Worm (Caenorhabditis elegans): ENCODE measurements around the gene nlp-23.

The nlp-23 gene

ce11 chrX:2368042-2368814 lies 25.5 kb upstream of the nlp-23 start (continued):
- TF ChIP-seq hlh-30 (tag; optimal IDR thresholded peaks at IDR 0.05; ENCODE audit: insufficient read depth) = no peak
- TF ChIP-seq mdt-29 (GFP tag; IDR thresholded peaks at IDR 0.05) = no peak
- no peak for TF ChIP-seq hif-1 (tag; optimal IDR thresholded peaks at IDR 0.05)
- peak; percentile 32 for TF ChIP-seq hlh-11 (tag; optimal IDR thresholded peaks at IDR 0.05)
- no peak for TF ChIP-seq zip-2 (tag; optimal IDR thresholded peaks at IDR 0.05)
- no peak for TF ChIP-seq nhr-102 (tag; optimal IDR thresholded peaks at IDR 0.05)
- no peak for TF ChIP-seq F49E8.2 (tag; optimal IDR thresholded peaks at IDR 0.05; ENCODE audit: borderline replicate concordance)
- no peak for TF ChIP-seq ZK546.5 (tag; optimal IDR thresholded peaks at IDR 0.05)
- peak; percentile 24 for TF ChIP-seq mxl-3 (GFP tag; optimal IDR thresholded peaks at IDR 0.05)
- no peak for TF ChIP-seq nhr-42 (GFP tag; IDR thresholded peaks at IDR 0.05)
- no peak for TF ChIP-seq nhr-77 (tag; optimal IDR thresholded peaks at IDR 0.05)
- peak; percentile 30 for TF ChIP-seq dve-1 (tag; optimal IDR thresholded peaks at IDR 0.05; ENCODE audit: insufficient read depth)
- TF ChIP-seq skn-1 (tag; optimal IDR thresholded peaks at IDR 0.05) = no peak
- TF ChIP-seq unc-130 (GFP tag; optimal IDR thresholded peaks at IDR 0.05) = no peak
- no peak for TF ChIP-seq sdz-12 (GFP tag; optimal IDR thresholded peaks at IDR 0.05)

- TF ChIP-seq hlh-11 (tag; optimal IDR thresholded peaks at IDR 0.05) = no peak
- no peak for TF ChIP-seq lsy-2 (tag; optimal IDR thresholded peaks at IDR 0.05)
- TF ChIP-seq mep-1 (tag; optimal IDR thresholded peaks at IDR 0.05) = no peak
- no peak for TF ChIP-seq fos-1 (tag; optimal IDR thresholded peaks at IDR 0.05)
- no peak for TF ChIP-seq snpc-1.2 (GFP tag; IDR thresholded peaks at IDR 0.05)
- no peak for TF ChIP-seq lin-38 (GFP tag; IDR thresholded peaks at IDR 0.05)
- TF ChIP-seq rbr-2 (tag; optimal IDR thresholded peaks at IDR 0.05) = no peak
- no peak for TF ChIP-seq F26F4.8 (GFP tag; conservative IDR thresholded peaks at IDR 0.05)
- TF ChIP-seq nhr-28 (tag; optimal IDR thresholded peaks at IDR 0.05) = no peak
- TF ChIP-seq arid-1 (GFP tag; conservative IDR thresholded peaks at IDR 0.05) = no peak
- TF ChIP-seq set-16 (GFP tag; IDR thresholded peaks at IDR 0.05) = no peak
- no peak for TF ChIP-seq F10B5.3 (tag; optimal IDR thresholded peaks at IDR 0.05)
- TF ChIP-seq ztf-11 (tag; optimal IDR thresholded peaks at IDR 0.05) = no peak
These were observed 23.1 kb upstream of the nlp-23 start, which contains the start of gene T24D8.6 for ce11 chrX:2365890-2366289. T24D8.6 (minus strand) TSS chrX:2365990.

ce11 chrX:2364703-2365299 lies 22.0 kb upstream of the nlp-23 start:
- no peak for TF ChIP-seq fkh-10 (GFP tag; optimal IDR thresholded peaks at IDR 0.05)
- TF ChIP-seq attf-4 (tag; optimal IDR thresholded peaks at IDR 0.05) = no peak
- TF ChIP-seq ceh-28 (tag; optimal IDR thresholded peaks at IDR 0.05) = peak; percentile 62
- TF ChIP-seq hmg-1.1 (GFP tag; IDR thresholded peaks at IDR 0.05) = peak; percentile 98
- peak; percentile 74 for TF ChIP-seq zag-1 (tag; optimal IDR thresholded peaks at IDR 0.05)
- peak; percentile 98 for TF ChIP-seq duxl-1 (tag; optimal IDR thresholded peaks at IDR 0.05; ENCODE audit: poor library complexity)
- TF ChIP-seq ZK337.2 (GFP tag; IDR thresholded peaks at IDR 0.05) = peak; percentile 72
- TF ChIP-seq mes-2 (tag; optimal IDR thresholded peaks at IDR 0.05; ENCODE audit: poor library complexity, severe bottlenecking) = peak; percentile 88
- peak; percentile 97 for TF ChIP-seq dve-1 (tag; optimal IDR thresholded peaks at IDR 0.05; ENCODE audit: insufficient read depth)
- TF ChIP-seq nhr-11 (tag; optimal IDR thresholded peaks at IDR 0.05) = peak; percentile 70
- no peak; the same call in 1 of the 2 replicates for TF ChIP-seq Y75B8A.6 (GFP tag; IDR thresholded peaks at IDR 0.05)
- peak; percentile 80 for TF ChIP-seq pha-4 (GFP tag; IDR thresholded peaks at IDR 0.05)
- TF ChIP-seq pha-4 (tag; optimal IDR thresholded peaks at IDR 0.05) = no peak
- TF ChIP-seq F44E2.7 (GFP tag; IDR thresholded peaks at IDR 0.05) = no peak
- TF ChIP-seq madf-5 (GFP tag; IDR thresholded peaks at IDR 0.05) = no peak
- no peak for TF ChIP-seq F26F4.8 (GFP tag; conservative IDR thresholded peaks at IDR 0.05)
- no peak for TF ChIP-seq lim-7 (GFP tag; IDR thresholded peaks at IDR 0.05)
- peak; percentile 96 for TF ChIP-seq rbr-2 (tag; optimal IDR thresholded peaks at IDR 0.05)
- TF ChIP-seq dmd-9 (GFP tag; IDR thresholded peaks at IDR 0.05) = peak; percentile 68; the same call in 1 of the 2 replicates
- TF ChIP-seq nhr-102 (tag; optimal IDR thresholded peaks at IDR 0.05) = peak; percentile 98
- TF ChIP-seq unc-62 (GFP tag; optimal IDR thresholded peaks at IDR 0.05 in 1 of 2) = peak in 1 of 2 experiments; percentile 81
- no peak for TF ChIP-seq unc-62 (tag; optimal IDR thresholded peaks at IDR 0.05)
- TF ChIP-seq lin-38 (GFP tag; IDR thresholded peaks at IDR 0.05) = peak; percentile 74
- no peak for TF ChIP-seq unc-39 (tag; optimal IDR thresholded peaks at IDR 0.05)
